Fruit fly (Drosophila melanogaster) whole organism, pupa: ENCODE measurements around the gene Eig71Eh.
A peak's percentile ranks its signal among the peaks of the same experiment; 100 is the strongest.

ENCODE experiments used
- CG10348 ChIP-seq: fragments of 200-800 bp; sonication (Bioruptor generic); IDR thresholded peaks from 2 replicates; pipeline ENCODE4 v1.3.6; 2022; ENCODE audit warnings: missing biosample characterization, missing genetic modification characterization
- CG12605 ChIP-seq: fragments of 200-800 bp; sonication (Bioruptor generic); IDR thresholded peaks from 2 replicates; pipeline ENCODE4 v1.3.6; 2022; ENCODE audit warnings: missing biosample characterization, missing genetic modification characterization
- CG14655 ChIP-seq: fragments of 200-800 bp; sonication (Bioruptor generic); optimal IDR thresholded peaks from 3 replicates; lab custom pipeline; 2017; ENCODE audit warnings: mild to moderate bottlenecking, missing biosample characterization, missing genetic modification reagents, missing genetic modification characterization
- CG15710 ChIP-seq: fragments of 200-800 bp; sonication (Bioruptor generic); optimal IDR thresholded peaks from 2 replicates; lab custom pipeline; 2018; ENCODE audit warnings: missing biosample characterization, mild to moderate bottlenecking, missing genetic modification characterization, moderate library complexity
- CG17806 ChIP-seq: fragments of 200-800 bp; sonication (Bioruptor generic); optimal IDR thresholded peaks from 2 replicates; lab custom pipeline; 2018; ENCODE audit warnings: missing biosample characterization, mild to moderate bottlenecking, missing genetic modification characterization, moderate library complexity
- CG32121 ChIP-seq: fragments of 200-800 bp; sonication (Bioruptor generic); IDR thresholded peaks from 2 replicates; pipeline ENCODE4 v1.3.6; 2022; ENCODE audit warnings: missing biosample characterization, missing genetic modification characterization
- CG8159 ChIP-seq: fragments of 200-800 bp; sonication (Bioruptor generic); optimal IDR thresholded peaks from 3 replicates; lab custom pipeline; 2018; ENCODE audit warnings: missing biosample characterization, mild to moderate bottlenecking, missing genetic modification characterization, moderate library complexity
- CG9948 ChIP-seq: fragments of 200-800 bp; sonication (Bioruptor generic); optimal IDR thresholded peaks from 2 replicates; lab custom pipeline; 2018; ENCODE audit warnings: missing biosample characterization, mild to moderate bottlenecking, missing genetic modification characterization, moderate library complexity
- EcR ChIP-seq: fragments of 200-800 bp; sonication (Bioruptor generic); optimal IDR thresholded peaks from 3 replicates; lab custom pipeline; 2019; ENCODE audit warnings: missing biosample characterization, missing genetic modification characterization, mild to moderate bottlenecking, moderate library complexity, missing genetic modification reagents
- Ets98B ChIP-seq: fragments of 200-800 bp; sonication (Bioruptor generic); IDR thresholded peaks from 2 replicates; pipeline ENCODE4 v1.3.6; 2022; ENCODE audit warnings: missing biosample characterization, missing genetic modification characterization
- Pif1A ChIP-seq: fragments of 200-800 bp; sonication (Bioruptor generic); optimal IDR thresholded peaks from 3 replicates; lab custom pipeline; 2016; ENCODE audit warnings: missing biosample characterization, missing genetic modification characterization
- Pif1B ChIP-seq: fragments of 200-800 bp; sonication (Bioruptor generic); optimal IDR thresholded peaks from 3 replicates; lab custom pipeline; 2016; ENCODE audit warnings: missing biosample characterization, missing genetic modification characterization
- rn ChIP-seq: fragments of 200-800 bp; sonication (Bioruptor generic); IDR thresholded peaks from 2 replicates; pipeline ENCODE4 v1.3.6; 2022; ENCODE audit warnings: missing biosample characterization, missing genetic modification characterization

dm6 chr3L:15675111-15675510 is 15.9 kb upstream of the Eig71Eh start:
- TF ChIP-seq rn (GFP tag; lab: Robert Waterston, UW) (no peak), Pif1B (GFP tag; lab: Kevin White, UChicago) (no peak), CG12605 (GFP tag; lab: Robert Waterston, UW) (no peak), CG15710 (tag; lab: Kevin White, UChicago) (no peak), Ets98B (GFP tag; lab: Robert Waterston, UW) (0 out of 2 replicates have a peak, but pooled peaks have one; percentile 14), CG10348 (GFP tag; lab: Robert Waterston, UW) (no peak), Pif1A (GFP tag; lab: Kevin White, UChicago) (no peak), CG14655 (GFP tag; lab: Kevin White, UChicago) (peak; percentile 65), CG17806 (tag; lab: Kevin White, UChicago) (no peak), CG9948 (tag; lab: Kevin White, UChicago) (peak; percentile 23), EcR (GFP tag; lab: Kevin White, UChicago) (no peak), CG32121 (GFP tag; lab: Robert Waterston, UW) (no peak), CG8159 (tag; lab: Kevin White, UChicago) (no peak)
